Fruit fly (Drosophila melanogaster): ENCODE data around the gene CG9427.

CG9427 gene

dm6 chr3R:9620278-9620677 lies 6.5 kb downstream of the CG9427 start:
- TF ChIP-seq Mnt (GFP tag; optimal IDR thresholded peaks at IDR 0.05) (no peak), toe (GFP tag; optimal IDR thresholded peaks at IDR 0.05) (peak; percentile 20), cnc (optimal IDR thresholded peaks at IDR 0.05) (no peak), CG7045 (GFP tag; optimal IDR thresholded peaks at IDR 0.05) (peak; percentile 29), cic (GFP tag; optimal IDR thresholded peaks at IDR 0.05) (no peak), ovo (GFP tag; optimal IDR thresholded peaks at IDR 0.05) (no peak), bab1 (GFP tag; optimal IDR thresholded peaks at IDR 0.05) (no peak), CG12768 (GFP tag; optimal IDR thresholded peaks at IDR 0.05) (no peak)

- TF ChIP-seq Hr96 (GFP tag; optimal IDR thresholded peaks at IDR 0.05) (no peak), CG7101 (tag; optimal IDR thresholded peaks at IDR 0.05) (peak; percentile 36), CG5204 (GFP tag; optimal IDR thresholded peaks at IDR 0.05) (peak; percentile 36), CG33017 (tag; optimal IDR thresholded peaks at IDR 0.05) (peak; percentile 4), tj (GFP tag; optimal IDR thresholded peaks at IDR 0.05) (no peak), bab1 (GFP tag; optimal IDR thresholded peaks at IDR 0.05) (peak; percentile 81), CG14711 (tag; optimal IDR thresholded peaks at IDR 0.05) (peak; percentile 47), pad (GFP tag; optimal IDR thresholded peaks at IDR 0.05) (peak; percentile 7), CG7045 (GFP tag; optimal IDR thresholded peaks at IDR 0.05) (peak; percentile 58), CG12768 (GFP tag; optimal IDR thresholded peaks at IDR 0.05) (peak; percentile 43)
Observed at dm6 chr3R:9618331-9618730, 8.4 kb downstream of the CG9427 start.

dm6 chr3R:9613124-9613523 lies 13.6 kb downstream of the CG9427 start:
- TF ChIP-seq CG14711 (tag; optimal IDR thresholded peaks at IDR 0.05) (no peak), CG12768 (GFP tag; optimal IDR thresholded peaks at IDR 0.05) (no peak), CG7045 (GFP tag; optimal IDR thresholded peaks at IDR 0.05) (no peak), bab1 (GFP tag; optimal IDR thresholded peaks at IDR 0.05) (no peak), pad (GFP tag; optimal IDR thresholded peaks at IDR 0.05) (no peak), cnc (optimal IDR thresholded peaks at IDR 0.05) (no peak), ovo (GFP tag; optimal IDR thresholded peaks at IDR 0.05) (no peak), Mnt (GFP tag; optimal IDR thresholded peaks at IDR 0.05) (no peak), tj (GFP tag; optimal IDR thresholded peaks at IDR 0.05) (no peak), CG7101 (tag; optimal IDR thresholded peaks at IDR 0.05) (no peak), CG11617 (GFP tag; optimal IDR thresholded peaks at IDR 0.05) (no peak), CG5204 (GFP tag; optimal IDR thresholded peaks at IDR 0.05) (no peak), cic (GFP tag; optimal IDR thresholded peaks at IDR 0.05) (no peak), CG1620 (GFP tag; optimal IDR thresholded peaks at IDR 0.05) (no peak), CG33017 (tag; optimal IDR thresholded peaks at IDR 0.05) (no peak), Hr96 (GFP tag; optimal IDR thresholded peaks at IDR 0.05) (no peak), kay (GFP tag; ENCODE audit: borderline replicate concordance) (no peak)

dm6 chr3R:9612217-9612616 lies 14.5 kb downstream of the CG9427 start:
- no peak for TF ChIP-seq CG7045 (GFP tag; optimal IDR thresholded peaks at IDR 0.05)
- TF ChIP-seq tj (GFP tag; optimal IDR thresholded peaks at IDR 0.05), result peak; percentile 10
- TF ChIP-seq CG1620 (GFP tag; optimal IDR thresholded peaks at IDR 0.05), result no peak
- TF ChIP-seq CG7101 (tag; optimal IDR thresholded peaks at IDR 0.05), result no peak
- peak; percentile 10 for TF ChIP-seq bab1 (GFP tag; optimal IDR thresholded peaks at IDR 0.05)

- TF ChIP-seq Crg-1 (GFP tag; optimal IDR thresholded peaks at IDR 0.05) (no peak), kay (GFP tag; ENCODE audit: borderline replicate concordance) (no peak), cic (GFP tag; optimal IDR thresholded peaks at IDR 0.05) (no peak), bab1 (GFP tag; optimal IDR thresholded peaks at IDR 0.05) (no peak), Clk (GFP tag; optimal IDR thresholded peaks at IDR 0.05) (no peak)
Observed at dm6 chr3R:9608206-9608605, 18.5 kb downstream of the CG9427 start.

dm6 chr3R:9606913-9607804 lies 19.6 kb downstream of the CG9427 start:
- TF ChIP-seq CG14711 (tag; optimal IDR thresholded peaks at IDR 0.05) (no peak), cic (GFP tag; optimal IDR thresholded peaks at IDR 0.05) (no peak), CG7045 (GFP tag; optimal IDR thresholded peaks at IDR 0.05) (no peak), CG11617 (GFP tag; optimal IDR thresholded peaks at IDR 0.05) (no peak), tj (GFP tag; optimal IDR thresholded peaks at IDR 0.05) (no peak), bab1 (GFP tag; optimal IDR thresholded peaks at IDR 0.05) (no peak)

- TF ChIP-seq cnc (optimal IDR thresholded peaks at IDR 0.05) (no peak), CG14711 (tag; optimal IDR thresholded peaks at IDR 0.05) (no peak), pad (GFP tag; optimal IDR thresholded peaks at IDR 0.05) (no peak), Crg-1 (GFP tag; optimal IDR thresholded peaks at IDR 0.05) (no peak), CG12768 (GFP tag; optimal IDR thresholded peaks at IDR 0.05) (no peak), cic (GFP tag; optimal IDR thresholded peaks at IDR 0.05) (no peak)
Observed at dm6 chr3R:9605084-9605483, 21.6 kb downstream of the CG9427 start.

All from whole organism, adult.